Worm (Caenorhabditis elegans) whole organism, mixed stage, embryonic: Measurements from ENCODE around the gene F15B9.10.

ENCODE experiments used
- M03D4.4 ChIP-seq: sonication (generic microtip); optimal IDR thresholded peaks from 2 replicates; lab custom pipeline; 2017; ENCODE audit warnings: mild to moderate bottlenecking, missing genetic modification characterization, missing compliant biosample characterization
- bed-3 ChIP-seq: fragments of 200-800 bp; sonication (Bioruptor generic); optimal IDR thresholded peaks from 3 replicates; lab custom pipeline; 2018; ENCODE audit warnings: mild to moderate bottlenecking, missing genetic modification characterization, moderate library complexity, missing compliant biosample characterization
- blmp-1 ChIP-seq: fragments of 150-350 bp; optimal IDR thresholded peaks from 2 replicates; lab custom pipeline; 2014; ENCODE audit warnings: missing biosample characterization, missing genetic modification characterization
- ceh-39 ChIP-seq: fragments of 150-350 bp; optimal IDR thresholded peaks from 2 replicates; lab custom pipeline; 2014; ENCODE audit warnings: missing biosample characterization, missing genetic modification characterization
- ceh-43 ChIP-seq: fragments of 200-800 bp; sonication (Bioruptor generic); optimal IDR thresholded peaks from 2 replicates; lab custom pipeline; 2018; ENCODE audit warnings: mild to moderate bottlenecking, missing genetic modification characterization, moderate library complexity, missing compliant biosample characterization
- ceh-83 ChIP-seq: fragments of 200-800 bp; sonication (Bioruptor generic); optimal IDR thresholded peaks from 2 replicates; lab custom pipeline; 2018; ENCODE audit warnings: mild to moderate bottlenecking, missing genetic modification characterization, missing compliant biosample characterization
- ces-1 ChIP-seq: fragments of 150-350 bp; optimal IDR thresholded peaks from 2 replicates; lab custom pipeline; 2014; ENCODE audit warnings: missing biosample characterization, missing genetic modification reagents, missing genetic modification characterization
- cnd-1 ChIP-seq: fragments of 200-800 bp; sonication (Bioruptor generic); optimal IDR thresholded peaks from 2 replicates; lab custom pipeline; 2018; ENCODE audit warnings: mild to moderate bottlenecking, missing genetic modification characterization, missing compliant biosample characterization
- drap-1 ChIP-seq: fragments of 200-800 bp; sonication (Bioruptor generic); optimal IDR thresholded peaks from 3 replicates; lab custom pipeline; 2018; ENCODE audit warnings: mild to moderate bottlenecking, missing genetic modification characterization, missing compliant biosample characterization
- elt-1 ChIP-seq: sonication (generic microtip); optimal IDR thresholded peaks from 2 replicates; lab custom pipeline; 2017; ENCODE audit warnings: missing genetic modification characterization, mild to moderate bottlenecking, missing compliant biosample characterization, antibody characterized with exemption, moderate library complexity, borderline replicate concordance; ENCODE audit not compliant: insufficient read depth
- elt-3 ChIP-seq: fragments of 150-350 bp; optimal IDR thresholded peaks from 2 replicates; lab custom pipeline; 2014; ENCODE audit warnings: missing biosample characterization, missing genetic modification characterization
- flh-1 ChIP-seq: fragments of 200-800 bp; sonication (Bioruptor generic); optimal IDR thresholded peaks from 2 replicates; lab custom pipeline; 2018; ENCODE audit warnings: mild to moderate bottlenecking, missing genetic modification characterization, moderate library complexity, missing compliant biosample characterization
- ham-2 ChIP-seq: fragments of 200-800 bp; sonication (Bioruptor generic); optimal IDR thresholded peaks from 2 replicates; lab custom pipeline; 2018; ENCODE audit warnings: mild to moderate bottlenecking, missing genetic modification characterization, missing compliant biosample characterization
- hlh-1 ChIP-seq: fragments of 150-350 bp; optimal IDR thresholded peaks from 2 replicates; lab custom pipeline; 2014; ENCODE audit warnings: missing biosample characterization, missing genetic modification reagents, missing genetic modification characterization
- lin-13 ChIP-seq: fragments of 150-350 bp; optimal IDR thresholded peaks from 2 replicates; lab custom pipeline; 2014; ENCODE audit warnings: missing biosample characterization, missing genetic modification characterization
- lin-32 ChIP-seq: fragments of 200-800 bp; sonication (Bioruptor generic); optimal IDR thresholded peaks from 2 replicates; lab custom pipeline; 2018; ENCODE audit warnings: mild to moderate bottlenecking, missing genetic modification characterization, missing compliant biosample characterization
- lsy-2 ChIP-seq: fragments of 150-350 bp; optimal IDR thresholded peaks from 2 replicates; lab custom pipeline; 2014; ENCODE audit warnings: missing biosample characterization, missing genetic modification characterization
- mab-5 ChIP-seq: fragments of 150-350 bp; optimal IDR thresholded peaks from 2 replicates; lab custom pipeline; 2014; ENCODE audit warnings: missing biosample characterization, missing genetic modification characterization
- mep-1 ChIP-seq: fragments of 150-350 bp; optimal IDR thresholded peaks from 2 replicates; lab custom pipeline; 2017; ENCODE audit warnings: missing biosample characterization, missing genetic modification reagents, missing genetic modification characterization, inconsistent platforms
- mls-2 ChIP-seq: sonication (generic microtip); optimal IDR thresholded peaks from 2 replicates; lab custom pipeline; 2016; ENCODE audit warnings: mild to moderate bottlenecking, missing genetic modification characterization, moderate library complexity, missing compliant biosample characterization
- nhr-12 ChIP-seq: fragments of 150-350 bp; optimal IDR thresholded peaks from 2 replicates; lab custom pipeline; 2014; ENCODE audit warnings: missing biosample characterization, missing genetic modification characterization
- nhr-2 ChIP-seq: fragments of 150-350 bp; optimal IDR thresholded peaks from 2 replicates; lab custom pipeline; 2014; ENCODE audit warnings: missing biosample characterization, missing genetic modification characterization
- nhr-237 ChIP-seq: fragments of 150-350 bp; optimal IDR thresholded peaks from 2 replicates; lab custom pipeline; 2014; ENCODE audit warnings: missing biosample characterization, missing genetic modification characterization
- nhr-28 ChIP-seq: fragments of 150-350 bp; optimal IDR thresholded peaks from 2 replicates; lab custom pipeline; 2014; ENCODE audit warnings: missing biosample characterization, missing genetic modification characterization
- nhr-76 ChIP-seq: sonication (generic microtip); optimal IDR thresholded peaks from 2 replicates; lab custom pipeline; 2017; ENCODE audit warnings: missing biosample characterization, missing genetic modification characterization
- pha-4 ChIP-seq: fragments of 150-350 bp; optimal IDR thresholded peaks from 2 replicates; lab custom pipeline; 2018; ENCODE audit warnings: missing biosample characterization, missing genetic modification reagents, missing genetic modification characterization
- sem-2 ChIP-seq: fragments of 200-800 bp; sonication (Bioruptor generic); optimal IDR thresholded peaks from 2 replicates; lab custom pipeline; 2018; ENCODE audit warnings: mild to moderate bottlenecking, missing genetic modification characterization, missing compliant biosample characterization
- snpc-4 ChIP-seq: fragments of 150-350 bp; optimal IDR thresholded peaks from 2 replicates; lab custom pipeline; 2014; ENCODE audit warnings: missing biosample characterization, missing genetic modification characterization
- sptf-1 ChIP-seq: sonication (generic microtip); optimal IDR thresholded peaks from 2 replicates; lab custom pipeline; 2017; ENCODE audit warnings: mild to moderate bottlenecking, missing genetic modification characterization, moderate library complexity, missing compliant biosample characterization
- tbx-8 ChIP-seq: fragments of 200-800 bp; sonication (Bioruptor generic); optimal IDR thresholded peaks from 2 replicates; lab custom pipeline; 2018; ENCODE audit warnings: mild to moderate bottlenecking, missing genetic modification characterization, moderate library complexity, missing compliant biosample characterization
- unc-120 ChIP-seq: sonication (generic microtip); optimal IDR thresholded peaks from 2 replicates; lab custom pipeline; 2017; ENCODE audit warnings: missing genetic modification characterization, missing compliant biosample characterization; ENCODE audit not compliant: poor library complexity, severe bottlenecking
- unc-39 ChIP-seq: fragments of 150-350 bp; optimal IDR thresholded peaks from 2 replicates; lab custom pipeline; 2014; ENCODE audit warnings: missing biosample characterization, missing genetic modification characterization
- unc-62 ChIP-seq: fragments of 150-350 bp; optimal IDR thresholded peaks from 2 replicates; lab custom pipeline; 2014; ENCODE audit warnings: missing biosample characterization, missing genetic modification reagents, missing genetic modification characterization
- zip-8 ChIP-seq: fragments of 150-350 bp; optimal IDR thresholded peaks from 2 replicates; lab custom pipeline; 2014; ENCODE audit warnings: missing biosample characterization, missing genetic modification characterization
- ztf-11 ChIP-seq: fragments of 150-350 bp; optimal IDR thresholded peaks from 2 replicates; lab custom pipeline; 2014; ENCODE audit warnings: missing biosample characterization, missing genetic modification characterization

Gene F15B9.10

ce11 chrV:13043832-13044521, 35.3 kb upstream of the F15B9.10 start:
- TF ChIP-seq mab-5 (no peak), elt-1 (tag; lab: Kevin White, UChicago) (no peak), snpc-4 (tag; lab: Kevin White, UChicago) (no peak), lin-32 (no peak), nhr-2 (tag; lab: Kevin White, UChicago) (no peak), zip-8 (tag; lab: Kevin White, UChicago) (no peak), lsy-2 (tag; lab: Kevin White, UChicago) (no peak)

- TF ChIP-seq mep-1 (tag; lab: Kevin White, UChicago) (no peak), unc-62 (GFP tag; lab: Kevin White, UChicago) (peak; percentile 71)
Measured at ce11 chrV:13043195-13043762, 34.6 kb upstream of the F15B9.10 start, which contains the start of gene lap-2. TSS of gene lap-2 (plus strand) at chrV:13043712.

- no peak for TF ChIP-seq elt-1 (tag; lab: Kevin White, UChicago)
- TF ChIP-seq ceh-43 (GFP tag; lab: Kevin White, UChicago): no peak
- TF ChIP-seq elt-3 (tag; lab: Kevin White, UChicago): no peak
- TF ChIP-seq mab-5: no peak
- TF ChIP-seq hlh-1 (tag; lab: Kevin White, UChicago): peak; percentile 57
- no peak for TF ChIP-seq unc-120
- peak; percentile 7 for TF ChIP-seq mls-2
- TF ChIP-seq snpc-4 (tag; lab: Kevin White, UChicago): no peak
- no peak for TF ChIP-seq ceh-39 (tag; lab: Kevin White, UChicago)
- TF ChIP-seq tbx-8 (GFP tag; lab: Kevin White, UChicago): no peak
- peak; percentile 61 for TF ChIP-seq lsy-2 (tag; lab: Kevin White, UChicago)
- no peak for TF ChIP-seq zip-8 (tag; lab: Kevin White, UChicago)
- TF ChIP-seq nhr-2 (tag; lab: Kevin White, UChicago): no peak
- TF ChIP-seq nhr-76 (tag; lab: Kevin White, UChicago): no peak
- TF ChIP-seq flh-1 (GFP tag; lab: Kevin White, UChicago): no peak
- TF ChIP-seq ceh-83 (GFP tag; lab: Kevin White, UChicago): peak; percentile 17
- TF ChIP-seq blmp-1 (tag; lab: Kevin White, UChicago): peak; percentile 19
- no peak for TF ChIP-seq cnd-1 (tag; lab: Kevin White, UChicago)
- peak; percentile 66 for TF ChIP-seq mep-1 (tag; lab: Kevin White, UChicago)
- no peak for TF ChIP-seq lin-32
- peak; percentile 36 for TF ChIP-seq lin-13
- no peak for TF ChIP-seq sem-2
- no peak for TF ChIP-seq unc-39 (tag; lab: Kevin White, UChicago)
- TF ChIP-seq nhr-12 (tag; lab: Kevin White, UChicago): no peak
- TF ChIP-seq nhr-237 (tag; lab: Kevin White, UChicago): peak; percentile 52
- TF ChIP-seq bed-3 (GFP tag; lab: Kevin White, UChicago): no peak
- TF ChIP-seq M03D4.4 (tag; lab: Kevin White, UChicago): peak; percentile 36
- TF ChIP-seq pha-4 (tag; lab: Kevin White, UChicago): no peak
- TF ChIP-seq ztf-11 (tag; lab: Kevin White, UChicago): peak; percentile 3
- TF ChIP-seq ham-2: no peak
- TF ChIP-seq unc-62 (GFP tag; lab: Kevin White, UChicago): peak; percentile 16
- TF ChIP-seq ces-1 (GFP tag; lab: Kevin White, UChicago): peak; percentile 86
- no peak for TF ChIP-seq nhr-28 (tag; lab: Kevin White, UChicago)
- peak; percentile 64 for TF ChIP-seq sptf-1 (tag; lab: Kevin White, UChicago)
- TF ChIP-seq drap-1 (GFP tag; lab: Kevin White, UChicago): peak; percentile 32
Measured at ce11 chrV:13041666-13042065, 32.9 kb upstream of the F15B9.10 start, which contains the start of gene scyl-1. TSS of gene scyl-1 (minus strand) at chrV:13041721.
